Fruit fly (Drosophila melanogaster) whole organism, embryonic: ENCODE measurements around the gene CG8191.

Source experiments
- Asciz ChIP-seq: fragments of 200-800 bp; sonication (Bioruptor generic); optimal IDR thresholded peaks from 2 replicates; lab custom pipeline; 2017; ENCODE audit warnings: missing biosample characterization, mild to moderate bottlenecking, missing genetic modification characterization, missing genetic modification reagents
- Atf-2 ChIP-seq: fragments of 200-800 bp; sonication (Bioruptor generic); optimal IDR thresholded peaks from 2 replicates; lab custom pipeline; 2016; ENCODE audit warnings: missing biosample characterization, missing genetic modification characterization
- Bdp1 ChIP-seq: fragments of 200-800 bp; sonication (Bioruptor generic); optimal IDR thresholded peaks from 3 replicates; lab custom pipeline; 2016; ENCODE audit warnings: missing biosample characterization, missing genetic modification characterization
- BtbVII ChIP-seq: fragments of 200-800 bp; sonication (Bioruptor generic); optimal IDR thresholded peaks from 3 replicates; lab custom pipeline; 2017; ENCODE audit warnings: missing biosample characterization, mild to moderate bottlenecking, missing genetic modification characterization
- CG10147 ChIP-seq: fragments of 200-800 bp; sonication (Bioruptor generic); optimal IDR thresholded peaks from 2 replicates; lab custom pipeline; 2019; ENCODE audit warnings: missing biosample characterization, mild to moderate bottlenecking, missing genetic modification characterization, moderate library complexity
- CG11398 ChIP-seq: fragments of 200-800 bp; sonication (Bioruptor generic); optimal IDR thresholded peaks from 2 replicates; lab custom pipeline; 2016; ENCODE audit warnings: missing biosample characterization, missing genetic modification characterization
- CG11456 ChIP-seq: fragments of 200-800 bp; sonication (Bioruptor generic); IDR thresholded peaks from 3 replicates; pipeline ENCODE4 v1.3.6; 2022; ENCODE audit warnings: missing biosample characterization, missing genetic modification characterization
- CG12744 ChIP-seq: fragments of 200-800 bp; sonication (Bioruptor generic); optimal IDR thresholded peaks from 2 replicates; lab custom pipeline; 2016; ENCODE audit warnings: missing biosample characterization, missing genetic modification characterization
- CG14050 ChIP-seq: fragments of 200-800 bp; sonication (Bioruptor generic); IDR thresholded peaks from 3 replicates; pipeline ENCODE4 v1.3.6; 2022; ENCODE audit warnings: missing biosample characterization, missing genetic modification characterization
- CG1603 ChIP-seq: fragments of 200-800 bp; sonication (Bioruptor generic); optimal IDR thresholded peaks from 2 replicates; lab custom pipeline; 2019; ENCODE audit warnings: missing biosample characterization, mild to moderate bottlenecking, missing genetic modification characterization, moderate library complexity
- CG16779 ChIP-seq: fragments of 200-800 bp; sonication (Bioruptor generic); IDR thresholded peaks from 2 replicates; pipeline ENCODE4 v1.3.6; 2022; ENCODE audit warnings: missing biosample characterization, missing genetic modification characterization
- CG17802 ChIP-seq: fragments of 200-800 bp; sonication (Bioruptor generic); optimal IDR thresholded peaks from 2 replicates; lab custom pipeline; 2018; ENCODE audit warnings: missing biosample characterization, mild to moderate bottlenecking, missing genetic modification characterization, moderate library complexity
- CG18262 ChIP-seq: fragments of 200-800 bp; optimal IDR thresholded peaks from 3 replicates; lab custom pipeline; 2019; ENCODE audit warnings: missing biosample characterization, mild to moderate bottlenecking, missing genetic modification characterization, moderate library complexity
- CG18476 ChIP-seq: fragments of 200-800 bp; sonication (Bioruptor generic); optimal IDR thresholded peaks from 2 replicates; lab custom pipeline; 2016; ENCODE audit warnings: missing biosample characterization, mild to moderate bottlenecking, missing genetic modification characterization
- CG30431 ChIP-seq: fragments of 200-800 bp; sonication (Bioruptor generic); optimal IDR thresholded peaks from 2 replicates; lab custom pipeline; 2017; ENCODE audit warnings: missing biosample characterization, missing genetic modification characterization
- CG3838 ChIP-seq: fragments of 200-800 bp; sonication (Bioruptor generic); optimal IDR thresholded peaks from 3 replicates; lab custom pipeline; 2016; ENCODE audit warnings: missing biosample characterization, missing genetic modification characterization
- CG3995 ChIP-seq: fragments of 200-800 bp; sonication (Bioruptor generic); optimal IDR thresholded peaks from 3 replicates; lab custom pipeline; 2016; ENCODE audit warnings: missing biosample characterization, missing genetic modification characterization
- CG43689 ChIP-seq: fragments of 200-800 bp; sonication (Bioruptor generic); IDR thresholded peaks from 2 replicates; pipeline ENCODE4 v1.3.6; 2022; ENCODE audit warnings: missing biosample characterization, missing genetic modification characterization
- CG4424 ChIP-seq: fragments of 200-800 bp; sonication (Bioruptor generic); optimal IDR thresholded peaks from 3 replicates; lab custom pipeline; 2016; ENCODE audit warnings: missing biosample characterization, missing genetic modification characterization
- CG8359 ChIP-seq: fragments of 200-800 bp; sonication (Bioruptor generic); optimal IDR thresholded peaks from 2 replicates; lab custom pipeline; 2017; ENCODE audit warnings: missing biosample characterization, mild to moderate bottlenecking, missing genetic modification characterization, borderline replicate concordance
- CG8478 ChIP-seq: fragments of >200 bp; optimal IDR thresholded peaks from 2 replicates; lab custom pipeline; 2018
- CG9609 ChIP-seq: fragments of 200-800 bp; sonication (Bioruptor generic); optimal IDR thresholded peaks from 3 replicates; lab custom pipeline; 2016; ENCODE audit warnings: missing biosample characterization, missing genetic modification characterization
- CkIIα-i1 ChIP-seq: fragments of 200-800 bp; sonication (Bioruptor generic); IDR thresholded peaks from 2 replicates; pipeline ENCODE4 v1.3.6; 2022; ENCODE audit warnings: missing biosample characterization, missing genetic modification characterization
- Gug ChIP-seq: fragments of 200-800 bp; sonication (Bioruptor generic); IDR thresholded peaks from 4 replicates; pipeline ENCODE4 v1.3.6; 2022; ENCODE audit warnings: missing biosample characterization, missing genetic modification characterization
- HLH3B ChIP-seq: fragments of 200-800 bp; sonication (Bioruptor generic); IDR thresholded peaks from 2 replicates; pipeline ENCODE4 v1.3.6; 2022; ENCODE audit warnings: missing biosample characterization, missing genetic modification characterization
- Hey ChIP-seq: fragments of 200-800 bp; sonication (Bioruptor generic); optimal IDR thresholded peaks from 3 replicates; lab custom pipeline; 2018; ENCODE audit warnings: missing biosample characterization, mild to moderate bottlenecking, missing genetic modification characterization
- Hr39 ChIP-seq: fragments of >200 bp; optimal IDR thresholded peaks from 2 replicates; lab custom pipeline; 2017
- Lhr ChIP-seq: fragments of 200-800 bp; sonication (Bioruptor generic); optimal IDR thresholded peaks from 3 replicates; lab custom pipeline; 2017; ENCODE audit warnings: mild to moderate bottlenecking, missing biosample characterization, missing genetic modification reagents, missing genetic modification characterization
- Mad ChIP-seq: fragments of 200-800 bp; sonication (Bioruptor generic); optimal IDR thresholded peaks from 2 replicates; lab custom pipeline; 2016; ENCODE audit warnings: missing biosample characterization, missing genetic modification characterization
- NC2α ChIP-seq: fragments of 200-800 bp; sonication (Bioruptor generic); optimal IDR thresholded peaks from 2 replicates; lab custom pipeline; 2016; ENCODE audit warnings: missing biosample characterization, missing genetic modification characterization
- NC2β ChIP-seq: fragments of 200-800 bp; sonication (Bioruptor generic); optimal IDR thresholded peaks from 2 replicates; lab custom pipeline; 2016; ENCODE audit warnings: missing biosample characterization, missing genetic modification characterization
- Neu2 ChIP-seq: fragments of 200-800 bp; sonication (Bioruptor generic); optimal IDR thresholded peaks from 3 replicates; lab custom pipeline; 2016; ENCODE audit warnings: missing biosample characterization, missing genetic modification characterization, borderline replicate concordance
- Tbp ChIP-seq: fragments of >200 bp; optimal IDR thresholded peaks from 2 replicates; lab custom pipeline; 2018; ENCODE audit warnings: missing biosample characterization, missing genetic modification characterization
- Trl ChIP-seq, 3 experiments: fragments of >200 bp in 2 of 3; fragments of 200-800 bp in 1 of 3; sonication (Bioruptor generic) in 1 of 3; optimal IDR thresholded peaks; 2 replicates in 1 of 3; 3 replicates in 2 of 3; lab custom pipeline; 2016 to 2017; ENCODE audit warnings: missing biosample characterization in 1 of 3, missing genetic modification characterization in 1 of 3
- Xbp1 ChIP-seq: fragments of 200-800 bp; sonication (Bioruptor generic); optimal IDR thresholded peaks from 3 replicates; lab custom pipeline; 2016; ENCODE audit warnings: missing biosample characterization, mild to moderate bottlenecking, missing genetic modification characterization
- crp ChIP-seq, 2 experiments: fragments of 200-800 bp; sonication (Bioruptor generic); optimal IDR thresholded peaks; 2 replicates in 1 of 2; 3 replicates in 1 of 2; lab custom pipeline; 2017; ENCODE audit warnings: missing biosample characterization in 2 of 2, missing genetic modification characterization in 2 of 2, mild to moderate bottlenecking in 1 of 2, moderate library complexity in 1 of 2
- cwo ChIP-seq: fragments of 200-800 bp; sonication (Bioruptor generic); optimal IDR thresholded peaks from 3 replicates; lab custom pipeline; 2017; ENCODE audit warnings: missing biosample characterization, missing genetic modification characterization, mild to moderate bottlenecking, moderate library complexity, missing genetic modification reagents
- eyg ChIP-seq: fragments of 200-800 bp; sonication (Bioruptor generic); optimal IDR thresholded peaks from 3 replicates; lab custom pipeline; 2016; ENCODE audit warnings: missing biosample characterization, missing genetic modification characterization
- gem ChIP-seq: fragments of 200-800 bp; sonication (Bioruptor generic); optimal IDR thresholded peaks from 2 replicates; lab custom pipeline; 2019; ENCODE audit warnings: missing biosample characterization, mild to moderate bottlenecking, missing genetic modification characterization, moderate library complexity
- gsb ChIP-seq: fragments of 200-800 bp; sonication (Bioruptor generic); IDR thresholded peaks from 2 replicates; pipeline ENCODE4 v1.3.6; 2022; ENCODE audit warnings: missing biosample characterization, missing genetic modification characterization
- ham ChIP-seq: fragments of 200-800 bp; sonication (Bioruptor generic); IDR thresholded peaks from 2 replicates; pipeline ENCODE4 v1.3.6; 2022; ENCODE audit warnings: missing biosample characterization, missing genetic modification characterization
- insv ChIP-seq, 2 experiments: fragments of 200-800 bp; sonication (Bioruptor generic); optimal IDR thresholded peaks; 3 replicates each; lab custom pipeline; 2016 to 2018; ENCODE audit warnings: missing biosample characterization in 2 of 2, missing genetic modification characterization in 2 of 2
- jumu ChIP-seq: fragments of 200-800 bp; sonication (Bioruptor generic); optimal IDR thresholded peaks from 3 replicates; lab custom pipeline; 2016; ENCODE audit warnings: missing biosample characterization, missing genetic modification characterization
- kah ChIP-seq: fragments of 200-800 bp; sonication (Bioruptor generic); optimal IDR thresholded peaks from 2 replicates; lab custom pipeline; 2018; ENCODE audit warnings: missing biosample characterization, mild to moderate bottlenecking, missing genetic modification characterization
- lilli ChIP-seq: fragments of 200-800 bp; sonication (Bioruptor generic); optimal IDR thresholded peaks from 3 replicates; lab custom pipeline; 2016; ENCODE audit warnings: missing biosample characterization, missing genetic modification characterization
- peb ChIP-seq: fragments of 200-800 bp; sonication (Bioruptor generic); IDR thresholded peaks from 2 replicates; pipeline ENCODE4 v1.3.6; 2022; ENCODE audit warnings: missing biosample characterization, missing genetic modification characterization
- phol ChIP-seq: fragments of 200-800 bp; sonication (Bioruptor generic); optimal IDR thresholded peaks from 3 replicates; lab custom pipeline; 2018; ENCODE audit warnings: missing biosample characterization, mild to moderate bottlenecking, missing genetic modification characterization, moderate library complexity
- ranshi ChIP-seq: fragments of 200-800 bp; sonication (Bioruptor generic); IDR thresholded peaks from 2 replicates; pipeline ENCODE4 v1.3.6; 2022; ENCODE audit warnings: missing biosample characterization, missing genetic modification characterization
- salm ChIP-seq: fragments of 200-800 bp; sonication (Bioruptor generic); optimal IDR thresholded peaks from 2 replicates; lab custom pipeline; 2018; ENCODE audit warnings: missing biosample characterization, mild to moderate bottlenecking, missing genetic modification characterization
- slp2 ChIP-seq: fragments of 200-800 bp; sonication (Bioruptor generic); optimal IDR thresholded peaks from 2 replicates; lab custom pipeline; 2016; ENCODE audit warnings: missing biosample characterization, missing genetic modification characterization
- sob ChIP-seq: fragments of 200-800 bp; sonication (Bioruptor generic); IDR thresholded peaks from 2 replicates; pipeline ENCODE4 v1.3.6; 2022; ENCODE audit warnings: missing biosample characterization, missing genetic modification characterization

Gene CG8191

DNA sequence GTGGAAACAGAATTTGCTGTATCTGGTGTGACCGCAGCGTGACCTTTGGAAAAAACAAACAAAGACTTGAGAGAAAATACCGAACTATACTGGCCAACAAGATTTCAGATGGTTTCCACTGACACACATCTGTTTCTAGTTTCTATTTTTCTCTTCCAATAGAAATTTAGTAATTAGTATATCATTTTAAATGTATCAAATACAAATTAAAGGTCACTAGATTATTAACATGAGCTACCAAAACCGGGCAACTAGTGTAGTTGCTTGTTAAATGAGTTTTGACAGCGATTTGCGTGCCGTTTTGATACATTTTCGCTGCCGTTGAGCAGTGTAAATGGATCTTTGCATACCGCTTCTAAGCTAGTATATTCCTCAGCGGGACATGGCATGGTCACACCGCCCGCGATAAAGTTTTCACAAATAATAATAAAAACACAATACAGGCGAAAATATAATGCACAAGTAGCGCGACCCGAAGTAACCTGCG, 28.2 kb upstream of the CG8191 start, which contains the start of the genes Pis and Hap40 (continued):
- TF ChIP-seq salm (tag; lab: Kevin White, UChicago), result peak; percentile 27
- TF ChIP-seq CkIIα-i1, result no peak
- TF ChIP-seq phol, result peak; percentile 85
- peak; percentile 25 for TF ChIP-seq slp2 (GFP tag; lab: Kevin White, UChicago)
- peak; percentile 71 for TF ChIP-seq CG18262 (tag; lab: Kevin White, UChicago)
- TF ChIP-seq CG18476, result peak; percentile 48
- TF ChIP-seq kah (GFP tag; lab: Kevin White, UChicago), result no peak
- no peak for TF ChIP-seq cwo
- TF ChIP-seq Trl (optimal IDR thresholded peaks at IDR 0.05; lab: Kevin White, UChicago), result no peak
- no peak for TF ChIP-seq Trl (GFP tag; optimal IDR thresholded peaks at IDR 0.05; lab: Kevin White, UChicago)
- peak; percentile 83 for TF ChIP-seq Gug (GFP tag; lab: Robert Waterston, UW)
- TF ChIP-seq lilli, result peak; percentile 77
- peak; percentile 6 for TF ChIP-seq CG12744
- TF ChIP-seq jumu, result peak; percentile 55
- peak in 1 of 2 experiments; percentile 49 for TF ChIP-seq insv (GFP tag; optimal IDR thresholded peaks at IDR 0.05; lab: Kevin White, UChicago)
- TF ChIP-seq eyg (GFP tag; lab: Kevin White, UChicago), result no peak
- TF ChIP-seq CG8359 (GFP tag; lab: Kevin White, UChicago), result no peak
- peak; percentile 16; the same call in 1 of the 2 replicates for TF ChIP-seq peb (GFP tag; lab: Robert Waterston, UW)
- TF ChIP-seq gem (tag; lab: Kevin White, UChicago), result peak; percentile 84
- TF ChIP-seq NC2β (GFP tag; lab: Kevin White, UChicago), result peak; percentile 10
- no peak for TF ChIP-seq Hr39
- TF ChIP-seq CG16779 (GFP tag; lab: Robert Waterston, UW), result no peak
- no peak for TF ChIP-seq BtbVII (GFP tag; lab: Kevin White, UChicago)
- peak; percentile 74 for TF ChIP-seq Xbp1 (GFP tag; lab: Kevin White, UChicago)
- peak; percentile 56 for TF ChIP-seq CG4424 (GFP tag; lab: Kevin White, UChicago)
- TF ChIP-seq Bdp1, result no peak
- TF ChIP-seq gsb, result no peak
- TF ChIP-seq CG17802 (tag; lab: Kevin White, UChicago), result peak; percentile 77
- peak; percentile 71; the same call in 2 of the 3 replicates for TF ChIP-seq CG11456 (GFP tag; lab: Robert Waterston, UW)
- TF ChIP-seq Atf-2, result peak; percentile 26
- TF ChIP-seq crp (GFP tag; optimal IDR thresholded peaks at IDR 0.05; lab: Kevin White, UChicago), result peak in 1 of 2 experiments; percentile 48
- TF ChIP-seq ham (GFP tag; lab: Robert Waterston, UW), result no peak
- TF ChIP-seq sob (GFP tag; lab: Robert Waterston, UW), result peak; percentile 68; the same call in 1 of the 2 replicates
- TF ChIP-seq Asciz, result no peak
- TF ChIP-seq NC2α (GFP tag; lab: Kevin White, UChicago), result no peak
- TF ChIP-seq CG11398, result no peak
- TF ChIP-seq CG14050 (GFP tag; lab: Robert Waterston, UW), result no peak; the same call in 2 of the 3 replicates
- TF ChIP-seq CG30431 (GFP tag; lab: Kevin White, UChicago), result peak; percentile 53
- TF ChIP-seq CG10147, result peak; percentile 66
- peak; percentile 48 for TF ChIP-seq CG1603 (tag; lab: Kevin White, UChicago)
- TF ChIP-seq Tbp (GFP tag; lab: Kevin White, UChicago), result no peak
- no peak for TF ChIP-seq Neu2 (GFP tag; lab: Kevin White, UChicago)
- peak; percentile 49; the same call in 1 of the 2 replicates for TF ChIP-seq HLH3B (GFP tag; lab: Robert Waterston, UW)
- TF ChIP-seq CG9609 (GFP tag; lab: Kevin White, UChicago), result peak; percentile 20
- TF ChIP-seq CG43689 (GFP tag; lab: Robert Waterston, UW), result no peak
- peak; percentile 78 for TF ChIP-seq Lhr (GFP tag; lab: Kevin White, UChicago)
- TF ChIP-seq Mad, result peak; percentile 61
- 0 out of 2 replicates have a peak, but pooled peaks have one; percentile 65 for TF ChIP-seq ranshi
- TF ChIP-seq CG8478 (lab: Kevin White, UChicago), result no peak
- no peak for TF ChIP-seq Hey (tag; lab: Kevin White, UChicago)
- TF ChIP-seq CG3838 (GFP tag; lab: Kevin White, UChicago), result no peak
- peak; percentile 69 for TF ChIP-seq CG3995 (GFP tag; lab: Kevin White, UChicago)
